Worm (Caenorhabditis elegans) whole organism, young adult: ENCODE data around the gene clec-256.
"Not testable (repeated sequence)": the region's sequence is repeated elsewhere in the genome, so short reads cannot be mapped to it uniquely, and the experiment has no call there.

Experiments
- B0261.1 ChIP-seq: sonication (generic microtip); optimal IDR thresholded peaks from 2 replicates; lab custom pipeline; 2016; ENCODE audit warnings: mild to moderate bottlenecking, missing genetic modification characterization, moderate library complexity, missing compliant biosample characterization
- C17E4.6 ChIP-seq: fragments of 200-800 bp; sonication (Bioruptor generic); IDR thresholded peaks from 2 replicates; pipeline ENCODE4 v1.3.6; 2022; ENCODE audit warnings: missing genetic modification reagents, missing genetic modification characterization, missing compliant biosample characterization
- F22D6.2 ChIP-seq: sonication (generic microtip); optimal IDR thresholded peaks from 2 replicates; lab custom pipeline; 2016; ENCODE audit warnings: mild to moderate bottlenecking, missing genetic modification characterization, missing compliant biosample characterization
- F23B12.7 ChIP-seq: sonication (generic microtip); optimal IDR thresholded peaks from 2 replicates; lab custom pipeline; 2017; ENCODE audit warnings: missing genetic modification characterization, mild to moderate bottlenecking, missing compliant biosample characterization, antibody characterized with exemption, moderate library complexity; ENCODE audit not compliant: insufficient read depth
- F39B2.1 ChIP-seq: fragments of 200-800 bp; sonication (Bioruptor generic); IDR thresholded peaks from 2 replicates; pipeline ENCODE4 v1.3.6; 2022; ENCODE audit warnings: missing genetic modification reagents, missing genetic modification characterization, missing compliant biosample characterization
- F52B5.7 ChIP-seq: sonication (generic microtip); optimal IDR thresholded peaks from 2 replicates; lab custom pipeline; 2016; ENCODE audit warnings: mild to moderate bottlenecking, missing genetic modification characterization, missing compliant biosample characterization
- F57A8.1 ChIP-seq: fragments of 200-800 bp; sonication (Bioruptor generic); optimal IDR thresholded peaks from 2 replicates; lab custom pipeline; 2018; ENCODE audit warnings: mild to moderate bottlenecking, missing genetic modification characterization, moderate library complexity, missing compliant biosample characterization
- K11D2.4 ChIP-seq: fragments of 200-800 bp; sonication (Bioruptor generic); IDR thresholded peaks from 2 replicates; pipeline ENCODE4 v1.3.6; 2022; ENCODE audit warnings: missing genetic modification reagents, missing genetic modification characterization, missing compliant biosample characterization
- Y56A3A.18 ChIP-seq: fragments of 200-800 bp; sonication (Bioruptor generic); IDR thresholded peaks from 2 replicates; pipeline ENCODE4 v1.3.6; 2022; ENCODE audit warnings: missing genetic modification reagents, missing genetic modification characterization, missing compliant biosample characterization
- Y67H2A.10 ChIP-seq: fragments of 200-800 bp; sonication (Bioruptor generic); conservative IDR thresholded peaks from 2 replicates; pipeline ENCODE4 v1.3.6; 2022; ENCODE audit warnings: missing genetic modification reagents, missing genetic modification characterization, missing compliant biosample characterization
- aptf-2 ChIP-seq: fragments of 200-800 bp; sonication (Bioruptor generic); conservative IDR thresholded peaks from 2 replicates; pipeline ENCODE4 v1.3.6; 2022; ENCODE audit warnings: missing genetic modification reagents, missing genetic modification characterization, missing compliant biosample characterization
- atf-7 ChIP-seq: sonication (generic microtip); optimal IDR thresholded peaks from 2 replicates; lab custom pipeline; 2017; ENCODE audit warnings: mild to moderate bottlenecking, missing genetic modification characterization, missing compliant biosample characterization
- athp-1 ChIP-seq: sonication (generic microtip); optimal IDR thresholded peaks from 2 replicates; lab custom pipeline; 2017; ENCODE audit warnings: mild to moderate bottlenecking, missing genetic modification characterization, missing compliant biosample characterization
- ceh-79 ChIP-seq: sonication (generic microtip); optimal IDR thresholded peaks from 2 replicates; lab custom pipeline; 2017; ENCODE audit warnings: mild to moderate bottlenecking, missing genetic modification characterization, missing compliant biosample characterization
- ceh-91 ChIP-seq: fragments of 200-800 bp; sonication (Bioruptor generic); IDR thresholded peaks from 2 replicates; pipeline ENCODE4 v1.3.6; 2022; ENCODE audit warnings: missing genetic modification reagents, missing genetic modification characterization, missing compliant biosample characterization
- dox-1 ChIP-seq: fragments of 200-800 bp; sonication (Bioruptor generic); IDR thresholded peaks from 2 replicates; pipeline ENCODE4 v1.3.6; 2022; ENCODE audit warnings: missing genetic modification reagents, missing genetic modification characterization, missing compliant biosample characterization
- dpl-1 ChIP-seq: fragments of 150-350 bp; optimal IDR thresholded peaks from 2 replicates; lab custom pipeline; 2014; ENCODE audit warnings: missing biosample characterization, missing genetic modification reagents, missing genetic modification characterization
- efl-1 ChIP-seq: fragments of 150-350 bp; optimal IDR thresholded peaks from 2 replicates; lab custom pipeline; 2014; ENCODE audit warnings: missing biosample characterization, missing genetic modification reagents, missing genetic modification characterization
- ets-4 ChIP-seq: fragments of 200-800 bp; sonication (Bioruptor generic); optimal IDR thresholded peaks from 2 replicates; lab custom pipeline; 2018; ENCODE audit warnings: mild to moderate bottlenecking, missing genetic modification characterization, missing compliant biosample characterization
- fkh-3 ChIP-seq: sonication (generic microtip); optimal IDR thresholded peaks from 2 replicates; lab custom pipeline; 2016; ENCODE audit warnings: mild to moderate bottlenecking, missing genetic modification characterization, missing compliant biosample characterization
- him-1 ChIP-seq: sonication (generic microtip); optimal IDR thresholded peaks from 2 replicates; lab custom pipeline; 2016; ENCODE audit warnings: missing genotype, missing genetic modification reagents, missing genetic modification characterization, missing compliant biosample characterization
- hlh-12 ChIP-seq: sonication (generic microtip); optimal IDR thresholded peaks from 2 replicates; lab custom pipeline; 2016; ENCODE audit warnings: missing genetic modification characterization, missing compliant biosample characterization
- let-526 ChIP-seq: fragments of 200-800 bp; sonication (Bioruptor generic); IDR thresholded peaks from 2 replicates; pipeline ENCODE4 v1.3.6; 2022; ENCODE audit warnings: missing genetic modification reagents, missing genetic modification characterization, missing compliant biosample characterization
- let-607 ChIP-seq, 2 experiments: fragments of 200-800 bp in 1 of 2; sonication (Bioruptor generic) in 1 of 2; sonication (generic microtip) in 1 of 2; optimal IDR thresholded peaks; 2 replicates each; lab custom pipeline; 2016 to 2018; ENCODE audit warnings: mild to moderate bottlenecking in 2 of 2, missing compliant biosample characterization in 2 of 2, missing genetic modification characterization in 2 of 2, moderate library complexity in 2 of 2, missing genotype in 1 of 2
- lin-26 ChIP-seq: fragments of 200-800 bp; sonication (Bioruptor generic); IDR thresholded peaks from 2 replicates; pipeline ENCODE4 v1.3.6; 2022; ENCODE audit warnings: missing genetic modification reagents, missing genetic modification characterization, missing compliant biosample characterization
- lin-35 ChIP-seq, 3 experiments: fragments of 150-350 bp in 2 of 3; sonication (generic microtip) in 1 of 3; optimal IDR thresholded peaks; 2 replicates each; lab custom pipeline; 2014 to 2018; ENCODE audit warnings: missing biosample characterization in 3 of 3, missing genetic modification characterization in 3 of 3, missing genetic modification reagents in 3 of 3
- lin-54 ChIP-seq: fragments of 200-800 bp; sonication (Bioruptor generic); optimal IDR thresholded peaks from 2 replicates; lab custom pipeline; 2018; ENCODE audit warnings: mild to moderate bottlenecking, missing genetic modification characterization, missing compliant biosample characterization
- madf-10 ChIP-seq: sonication (generic microtip); optimal IDR thresholded peaks from 2 replicates; lab custom pipeline; 2016; ENCODE audit warnings: mild to moderate bottlenecking, missing genetic modification characterization, missing compliant biosample characterization
- mcd-1 ChIP-seq: fragments of 200-800 bp; sonication (Bioruptor generic); IDR thresholded peaks from 2 replicates; pipeline ENCODE4 v1.3.6; 2022; ENCODE audit warnings: missing genetic modification reagents, missing genetic modification characterization, missing compliant biosample characterization
- mes-4 ChIP-seq: sonication (generic microtip); optimal IDR thresholded peaks from 2 replicates; lab custom pipeline; 2016; ENCODE audit warnings: missing genotype, missing genetic modification characterization, missing compliant biosample characterization
- mxl-1 ChIP-seq: sonication (generic microtip); optimal IDR thresholded peaks from 2 replicates; lab custom pipeline; 2016; ENCODE audit warnings: missing genetic modification characterization, missing compliant biosample characterization
- nhr-90 ChIP-seq: sonication (generic microtip); optimal IDR thresholded peaks from 2 replicates; lab custom pipeline; 2016; ENCODE audit warnings: missing genotype, mild to moderate bottlenecking, missing genetic modification characterization, missing compliant biosample characterization
- rcor-1 ChIP-seq: fragments of 200-800 bp; sonication (Bioruptor generic); IDR thresholded peaks from 2 replicates; pipeline ENCODE4 v1.3.6; 2022; ENCODE audit warnings: missing genetic modification reagents, missing genetic modification characterization, missing compliant biosample characterization
- rec-8 ChIP-seq, 2 experiments: sonication (generic microtip); optimal IDR thresholded peaks; 2 replicates each; lab custom pipeline; 2016; ENCODE audit warnings: mild to moderate bottlenecking in 2 of 2, missing genetic modification characterization in 2 of 2, missing genetic modification reagents in 2 of 2, missing genotype in 2 of 2, missing biosample characterization in 1 of 2, missing compliant biosample characterization in 1 of 2, moderate library complexity in 1 of 2
- sdz-38 ChIP-seq: sonication (generic microtip); optimal IDR thresholded peaks from 2 replicates; lab custom pipeline; 2016; ENCODE audit warnings: missing genotype, missing genetic modification characterization, missing compliant biosample characterization
- sea-2 ChIP-seq: fragments of 200-800 bp; sonication (Bioruptor generic); IDR thresholded peaks from 2 replicates; pipeline ENCODE4 v1.3.6; 2022; ENCODE audit warnings: missing genetic modification characterization, missing compliant biosample characterization
- unc-130 ChIP-seq: sonication (generic microtip); optimal IDR thresholded peaks from 2 replicates; lab custom pipeline; 2016; ENCODE audit warnings: missing genetic modification reagents, missing genetic modification characterization, missing compliant biosample characterization
- unc-62 ChIP-seq: fragments of 150-350 bp; optimal IDR thresholded peaks from 2 replicates; lab custom pipeline; 2014; ENCODE audit warnings: missing biosample characterization, missing genetic modification reagents, missing genetic modification characterization
- xnd-1 ChIP-seq: sonication (generic microtip); optimal IDR thresholded peaks from 2 replicates; lab custom pipeline; 2016; ENCODE audit warnings: missing genotype, missing genetic modification reagents, missing genetic modification characterization, missing compliant biosample characterization

Gene clec-256

DNA sequence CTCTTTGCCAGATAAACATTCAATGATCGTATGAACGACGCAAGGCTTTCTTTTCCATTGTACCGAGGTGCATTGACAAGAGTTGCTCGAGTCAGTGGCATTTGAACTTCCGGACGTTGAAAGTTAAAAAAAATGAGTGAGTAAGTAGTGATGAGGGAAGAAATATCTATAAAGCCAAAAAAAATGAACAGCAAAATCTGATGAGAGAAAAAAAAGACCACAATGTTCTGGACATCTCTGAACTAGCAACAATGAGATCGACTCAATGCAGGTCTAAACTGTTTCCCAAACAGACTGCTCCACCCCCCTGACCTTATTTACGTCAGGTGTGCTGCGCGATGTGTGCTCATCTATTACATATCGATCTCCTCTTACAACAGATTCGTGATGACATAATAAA lies 21.0 kb upstream of the clec-256 start, which contains the start of the genes F11D11.21 and F11D11.12 (continued):
- TF ChIP-seq unc-130 (GFP tag; lab: Kevin White, UChicago) (no peak), F22D6.2 (tag; lab: Kevin White, UChicago) (no peak), fkh-3 (tag; lab: Kevin White, UChicago) (no peak)

ce11 chrV:18753036-18753435 lies 18.5 kb upstream of the clec-256 start, which contains the start of gene F11D11.6:
F11D11.6 (minus strand) TSS chrV:18753136.
- no peak for TF ChIP-seq ceh-91
- no peak for TF ChIP-seq him-1
- no peak for TF ChIP-seq K11D2.4 (GFP tag; lab: Robert Waterston, UW)
- TF ChIP-seq let-526 (GFP tag; lab: Robert Waterston, UW), result no peak
- no peak for TF ChIP-seq dpl-1 (GFP tag; lab: Kevin White, UChicago)
- TF ChIP-seq madf-10 (tag; lab: Kevin White, UChicago), result no peak
- TF ChIP-seq mxl-1 (tag; lab: Kevin White, UChicago), result no peak
- TF ChIP-seq Y56A3A.18 (GFP tag; lab: Robert Waterston, UW), result no peak
- no peak for TF ChIP-seq mcd-1 (GFP tag; lab: Robert Waterston, UW)
- no peak for TF ChIP-seq rec-8 (tag; optimal IDR thresholded peaks at IDR 0.05; lab: Kevin White, UChicago)
- no peak for TF ChIP-seq F39B2.1 (GFP tag; lab: Robert Waterston, UW)
- no peak for TF ChIP-seq F52B5.7 (tag; lab: Kevin White, UChicago)
- TF ChIP-seq B0261.1 (tag; lab: Kevin White, UChicago), result no peak
- TF ChIP-seq ets-4 (GFP tag; lab: Kevin White, UChicago), result no peak
- no peak for TF ChIP-seq unc-62 (GFP tag; lab: Kevin White, UChicago)
- no peak for TF ChIP-seq xnd-1 (tag; lab: Kevin White, UChicago)
- TF ChIP-seq let-607 (tag; optimal IDR thresholded peaks at IDR 0.05; lab: Kevin White, UChicago), result no peak
- no peak for TF ChIP-seq sdz-38
- no peak for TF ChIP-seq dox-1 (GFP tag; lab: Robert Waterston, UW)
- no peak for TF ChIP-seq C17E4.6 (GFP tag; lab: Robert Waterston, UW)
- TF ChIP-seq, all 124 proteins: peak for 0

DNA sequence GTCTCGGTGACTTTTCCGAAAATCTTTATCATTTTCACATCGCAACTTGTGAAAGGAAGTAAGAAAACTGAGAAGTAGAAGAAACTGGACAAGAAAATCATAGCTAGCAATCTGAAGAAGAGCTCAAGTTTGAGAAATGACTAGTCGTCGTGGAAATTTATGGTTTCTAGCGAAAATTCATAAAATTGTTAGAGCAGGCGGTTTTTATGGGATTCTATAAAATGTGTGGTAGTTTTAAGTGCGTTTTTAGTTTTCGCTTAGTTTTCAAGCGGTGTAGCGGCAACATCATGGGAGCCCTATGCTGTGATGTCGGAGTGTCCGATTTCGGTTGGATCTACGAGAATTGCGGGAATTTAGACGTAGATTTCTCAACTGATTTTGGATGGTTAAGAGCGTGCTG lies 17.2 kb upstream of the clec-256 start, which contains the start of gene clec-254:
clec-254 (minus strand) TSS at position 101 of the 400 bp plus-strand sequence.
- TF ChIP-seq hlh-12 (tag; lab: Kevin White, UChicago); lin-54 (GFP tag; lab: Kevin White, UChicago); athp-1 (tag; lab: Kevin White, UChicago): not testable (repeated sequence)
- TF ChIP-seq, all 124 proteins: peak for 0; not testable (repeated sequence) for 124

- no peak for TF ChIP-seq mes-4 (tag; lab: Kevin White, UChicago)
- no peak for TF ChIP-seq sdz-38
- TF ChIP-seq ets-4 (GFP tag; lab: Kevin White, UChicago), result no peak
- no peak for TF ChIP-seq lin-26 (GFP tag; lab: Robert Waterston, UW)
- no peak for TF ChIP-seq aptf-2 (GFP tag; lab: Robert Waterston, UW)
- TF ChIP-seq lin-54 (GFP tag; lab: Kevin White, UChicago), result no peak
- no peak for TF ChIP-seq madf-10 (tag; lab: Kevin White, UChicago)
- TF ChIP-seq F57A8.1, result no peak
- TF ChIP-seq F23B12.7 (tag; lab: Kevin White, UChicago), result no peak
- no peak for TF ChIP-seq efl-1 (GFP tag; lab: Kevin White, UChicago)
- TF ChIP-seq lin-35 (GFP tag; optimal IDR thresholded peaks at IDR 0.05; lab: Kevin White, UChicago), result no peak
- no peak for TF ChIP-seq sea-2 (GFP tag; lab: Robert Waterston, UW)
- no peak for TF ChIP-seq Y67H2A.10 (GFP tag; lab: Robert Waterston, UW)
- no peak for TF ChIP-seq rcor-1 (GFP tag; lab: Robert Waterston, UW)
- no peak for TF ChIP-seq nhr-90 (tag; lab: Kevin White, UChicago)
- no peak for TF ChIP-seq K11D2.4 (GFP tag; lab: Robert Waterston, UW)
- no peak for TF ChIP-seq atf-7 (tag; lab: Kevin White, UChicago)
- TF ChIP-seq ceh-79, result no peak
Observed at ce11 chrV:18760174-18760573, 11.3 kb upstream of the clec-256 start, which contains the start of gene F11D11.3. F11D11.3 (minus strand) TSS chrV:18760274.
